Fruit fly (Drosophila melanogaster): ENCODE measurements around the gene CG31122.

- TF ChIP-seq CG8478 (optimal IDR thresholded peaks at IDR 0.05), result no peak
- no peak for TF ChIP-seq CTCF (optimal IDR thresholded peaks at IDR 0.05)
These were observed 14.2 kb downstream of the CG31122 start for dm6 chr3R:18398460-18398901.

Measured in S2 (cell line).